Fruit fly (Drosophila melanogaster) whole organism, embryonic: ENCODE data around the gene CG15422.

ENCODE experiments used
- CG18262 ChIP-seq: fragments of 200-800 bp; optimal IDR thresholded peaks from 3 replicates; lab custom pipeline; 2019; ENCODE audit warnings: missing biosample characterization, mild to moderate bottlenecking, missing genetic modification characterization, moderate library complexity
- CG4282 ChIP-seq: fragments of 200-800 bp; sonication (Bioruptor generic); optimal IDR thresholded peaks from 2 replicates; lab custom pipeline; 2016; ENCODE audit warnings: missing biosample characterization, missing genetic modification characterization
- HLH4C ChIP-seq: fragments of 200-800 bp; sonication (Bioruptor generic); IDR thresholded peaks from 3 replicates; pipeline ENCODE4 v1.3.6; 2022; ENCODE audit warnings: missing biosample characterization, missing genetic modification characterization; ENCODE audit not compliant: partially characterized antibody
- Mes4 ChIP-seq: fragments of 200-800 bp; sonication (Bioruptor generic); optimal IDR thresholded peaks from 2 replicates; lab custom pipeline; 2016; ENCODE audit warnings: missing biosample characterization, missing genetic modification characterization
- stwl ChIP-seq: fragments of 200-800 bp; sonication (Bioruptor generic); optimal IDR thresholded peaks from 3 replicates; lab custom pipeline; 2018; ENCODE audit warnings: missing biosample characterization, mild to moderate bottlenecking, missing genetic modification characterization, moderate library complexity

- TF ChIP-seq CG4282 (GFP tag; lab: Kevin White, UChicago), result no peak
- TF ChIP-seq stwl (tag; lab: Kevin White, UChicago), result no peak
- no peak for TF ChIP-seq Mes4 (GFP tag; lab: Kevin White, UChicago)
- TF ChIP-seq HLH4C (GFP tag; lab: Robert Waterston, UW), result no peak
- TF ChIP-seq CG18262 (tag; lab: Kevin White, UChicago), result no peak
These were observed 2.6 kb downstream of the CG15422 start, which contains the start of gene CG43773 for dm6 chr2L:4007390-4007789.
